Worm (Caenorhabditis elegans): Measurements from ENCODE around the gene cbn-1.

DNA sequence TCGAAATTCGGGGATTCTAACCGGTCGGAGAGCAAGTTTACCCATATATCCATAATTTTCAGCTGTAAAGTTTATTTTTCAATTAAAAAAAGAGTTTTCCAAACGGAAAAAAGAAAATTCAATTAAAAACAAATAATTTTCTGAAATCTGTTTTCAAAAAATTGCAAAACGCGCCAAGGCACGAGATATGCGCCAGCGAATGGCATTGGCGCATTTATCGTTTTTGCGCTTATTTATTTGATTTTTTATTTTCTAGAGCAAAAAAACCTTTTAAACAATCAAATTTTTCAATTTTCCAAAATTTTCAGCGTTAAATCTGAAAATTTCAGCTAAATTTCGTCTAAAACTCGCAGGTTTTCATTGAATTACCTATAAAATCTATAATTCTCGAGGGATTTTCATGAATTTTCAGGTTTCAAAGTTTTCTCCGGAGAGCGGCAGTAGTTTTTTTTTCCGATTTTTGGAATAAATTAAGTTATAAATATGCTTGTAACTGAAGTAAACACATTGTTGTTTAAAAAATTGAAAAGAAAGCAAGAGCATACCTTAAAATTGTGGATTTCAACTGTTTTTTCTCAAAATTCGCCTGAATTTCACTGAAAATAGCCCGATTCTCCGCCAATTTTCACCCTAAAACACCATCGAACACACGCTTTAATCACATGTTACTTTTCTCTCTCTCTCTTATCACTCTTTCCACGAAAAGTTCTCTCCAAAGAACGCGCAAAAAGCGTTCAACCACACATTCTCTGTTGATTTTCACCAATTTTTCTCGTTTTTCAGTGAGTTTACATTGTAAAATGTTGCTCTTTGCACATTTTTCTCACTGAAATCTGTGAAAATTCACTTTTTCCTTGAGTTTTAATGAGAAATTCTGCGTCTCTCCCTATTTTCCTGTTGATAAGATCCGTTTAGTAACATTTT, 46.4 kb downstream of the cbn-1 start, which contains the start of gene B0432.10:
- peak; percentile 69 for TF ChIP-seq skn-1 (tag; optimal IDR thresholded peaks at IDR 0.05)
- TF ChIP-seq mdl-1 (tag; optimal IDR thresholded peaks at IDR 0.05): no peak
- peak; percentile 56 for TF ChIP-seq R02D3.7 (tag; optimal IDR thresholded peaks at IDR 0.05)
- TF ChIP-seq fkh-10 (GFP tag; optimal IDR thresholded peaks at IDR 0.05): peak; percentile 8
- TF ChIP-seq tbx-2 (tag; optimal IDR thresholded peaks at IDR 0.05): no peak
- no peak for TF ChIP-seq unc-62 (GFP tag; optimal IDR thresholded peaks at IDR 0.05)
- TF ChIP-seq nhr-237 (tag; optimal IDR thresholded peaks at IDR 0.05): no peak
- TF ChIP-seq ama-1 (optimal IDR thresholded peaks at IDR 0.05): peak; percentile 40
- peak; percentile 94 for TF ChIP-seq pha-4 (tag; optimal IDR thresholded peaks at IDR 0.05)
- TF ChIP-seq pqm-1 (tag; optimal IDR thresholded peaks at IDR 0.05): peak; percentile 91
- no peak for TF ChIP-seq aly-2 (tag; optimal IDR thresholded peaks at IDR 0.05)
- no peak for TF ChIP-seq unc-39 (tag; optimal IDR thresholded peaks at IDR 0.05)
- no peak for TF ChIP-seq nhr-43 (tag; optimal IDR thresholded peaks at IDR 0.05; ENCODE audit: poor library complexity, severe bottlenecking)
